Fruit fly (Drosophila melanogaster): ENCODE data around the gene Sik2.

DNA sequence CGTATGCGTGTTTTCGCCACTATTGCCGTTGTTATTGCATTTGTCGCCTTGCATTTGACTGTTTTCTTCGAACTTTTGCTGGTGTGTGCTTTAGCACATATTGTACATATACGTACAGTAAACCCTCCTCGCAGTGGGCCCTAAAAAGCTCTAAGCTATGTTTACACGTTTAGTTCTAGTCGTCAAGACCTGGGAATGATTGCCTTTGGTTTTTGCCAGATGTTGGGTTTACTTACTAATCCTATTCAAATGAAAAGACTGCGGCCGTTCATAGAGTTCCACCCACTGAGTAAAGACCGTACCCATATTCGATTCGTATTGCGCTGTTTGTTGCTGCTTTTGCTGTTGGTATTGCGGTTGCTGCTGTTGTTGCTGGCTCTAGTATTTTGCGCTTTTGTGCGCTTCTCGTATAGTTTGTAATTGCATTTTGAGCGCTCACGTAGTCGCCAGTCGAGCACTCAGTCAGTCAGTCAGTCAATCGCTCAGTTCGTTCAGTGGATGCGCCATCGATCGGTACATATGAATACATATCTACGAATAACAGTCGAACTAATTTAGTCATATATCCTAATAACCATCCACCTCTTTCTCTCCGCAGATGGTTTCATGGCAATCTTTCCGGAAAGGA lies 46.2 kb upstream of the Sik2 start:
- TF ChIP-seq psq (optimal IDR thresholded peaks at IDR 0.05) (no peak), usp (GFP tag; optimal IDR thresholded peaks at IDR 0.05) (no peak), CG8478 (optimal IDR thresholded peaks at IDR 0.05) (no peak), pan (optimal IDR thresholded peaks at IDR 0.05) (no peak), Dll (optimal IDR thresholded peaks at IDR 0.05) (no peak), EcR (GFP tag; optimal IDR thresholded peaks at IDR 0.05) (no peak)
